Fruit fly (Drosophila melanogaster) whole organism, adult: Measurements from ENCODE around the gene CG4619.

Source experiments
- CG11617 ChIP-seq: fragments of 200-800 bp; sonication (Bioruptor generic); optimal IDR thresholded peaks from 2 replicates; lab custom pipeline; 2017; ENCODE audit warnings: mild to moderate bottlenecking, missing biosample characterization, missing genetic modification reagents, missing genetic modification characterization
- CG12768 ChIP-seq: fragments of 200-800 bp; sonication (Bioruptor generic); optimal IDR thresholded peaks from 2 replicates; lab custom pipeline; 2017; ENCODE audit warnings: missing biosample characterization, missing genetic modification characterization, mild to moderate bottlenecking, moderate library complexity, missing genetic modification reagents
- CG14711 ChIP-seq: fragments of 200-800 bp; sonication (Bioruptor generic); optimal IDR thresholded peaks from 2 replicates; lab custom pipeline; 2018; ENCODE audit warnings: missing biosample characterization, mild to moderate bottlenecking, missing genetic modification characterization, moderate library complexity
- CG1620 ChIP-seq: fragments of 200-800 bp; sonication (Bioruptor generic); optimal IDR thresholded peaks from 2 replicates; lab custom pipeline; 2016; ENCODE audit warnings: missing biosample characterization, missing genetic modification characterization
- CG33017 ChIP-seq: fragments of 200-800 bp; sonication (Bioruptor generic); optimal IDR thresholded peaks from 2 replicates; lab custom pipeline; 2018; ENCODE audit warnings: missing biosample characterization, mild to moderate bottlenecking, missing genetic modification characterization, moderate library complexity
- CG5204 ChIP-seq: fragments of 200-800 bp; sonication (Bioruptor generic); optimal IDR thresholded peaks from 2 replicates; lab custom pipeline; 2016; ENCODE audit warnings: missing biosample characterization, missing genetic modification characterization
- CG7045 ChIP-seq: fragments of 200-800 bp; sonication (Bioruptor generic); optimal IDR thresholded peaks from 2 replicates; lab custom pipeline; 2017; ENCODE audit warnings: missing biosample characterization, mild to moderate bottlenecking, missing genetic modification characterization
- CG7101 ChIP-seq: fragments of 200-800 bp; sonication (Bioruptor generic); optimal IDR thresholded peaks from 2 replicates; lab custom pipeline; 2018; ENCODE audit warnings: missing biosample characterization, mild to moderate bottlenecking, missing genetic modification characterization, moderate library complexity
- Clk ChIP-seq: fragments of 200-800 bp; sonication (Bioruptor generic); optimal IDR thresholded peaks from 2 replicates; lab custom pipeline; 2017; ENCODE audit warnings: missing biosample characterization, missing genetic modification characterization
- Crg-1 ChIP-seq: fragments of 200-800 bp; sonication (Bioruptor generic); optimal IDR thresholded peaks from 2 replicates; lab custom pipeline; 2016; ENCODE audit warnings: missing biosample characterization, missing genetic modification characterization
- Hr96 ChIP-seq: fragments of 200-800 bp; sonication (Bioruptor generic); optimal IDR thresholded peaks from 2 replicates; lab custom pipeline; 2016; ENCODE audit warnings: missing biosample characterization, missing genetic modification characterization
- Mnt ChIP-seq: fragments of 200-800 bp; sonication (Bioruptor generic); optimal IDR thresholded peaks from 2 replicates; lab custom pipeline; 2016; ENCODE audit warnings: missing biosample characterization, mild to moderate bottlenecking, missing genetic modification characterization
- bab1 ChIP-seq: fragments of 200-800 bp; sonication (Bioruptor generic); optimal IDR thresholded peaks from 3 replicates; lab custom pipeline; 2019; ENCODE audit warnings: missing biosample characterization, mild to moderate bottlenecking, missing genetic modification characterization, moderate library complexity
- cic ChIP-seq: fragments of 200-800 bp; sonication (Bioruptor generic); optimal IDR thresholded peaks from 2 replicates; lab custom pipeline; 2017; ENCODE audit warnings: missing biosample characterization, mild to moderate bottlenecking, missing genetic modification characterization, moderate library complexity
- cnc ChIP-seq, 2 experiments: fragments of >200 bp; optimal IDR thresholded peaks; 2 replicates each; lab custom pipeline; 2017
- kay ChIP-seq: fragments of 200-800 bp; sonication (Bioruptor generic); peaks from one replicate; lab custom pipeline; 2016; ENCODE audit warnings: missing biosample characterization, missing genetic modification characterization, borderline replicate concordance
- ovo ChIP-seq: fragments of 200-800 bp; sonication (Bioruptor generic); optimal IDR thresholded peaks from 2 replicates; lab custom pipeline; 2016; ENCODE audit warnings: missing biosample characterization, missing genetic modification characterization
- pad ChIP-seq: fragments of 200-800 bp; sonication (Bioruptor generic); optimal IDR thresholded peaks from 3 replicates; lab custom pipeline; 2017; ENCODE audit warnings: missing biosample characterization, missing genetic modification characterization, mild to moderate bottlenecking, moderate library complexity, missing genetic modification reagents
- tj ChIP-seq: fragments of 200-800 bp; sonication (Bioruptor generic); optimal IDR thresholded peaks from 3 replicates; lab custom pipeline; 2017; ENCODE audit warnings: missing biosample characterization, mild to moderate bottlenecking, missing genetic modification characterization, moderate library complexity
- toe ChIP-seq: fragments of 200-800 bp; sonication (Bioruptor generic); optimal IDR thresholded peaks from 2 replicates; lab custom pipeline; 2016; ENCODE audit warnings: missing biosample characterization, missing genetic modification characterization

Gene CG4619

DNA sequence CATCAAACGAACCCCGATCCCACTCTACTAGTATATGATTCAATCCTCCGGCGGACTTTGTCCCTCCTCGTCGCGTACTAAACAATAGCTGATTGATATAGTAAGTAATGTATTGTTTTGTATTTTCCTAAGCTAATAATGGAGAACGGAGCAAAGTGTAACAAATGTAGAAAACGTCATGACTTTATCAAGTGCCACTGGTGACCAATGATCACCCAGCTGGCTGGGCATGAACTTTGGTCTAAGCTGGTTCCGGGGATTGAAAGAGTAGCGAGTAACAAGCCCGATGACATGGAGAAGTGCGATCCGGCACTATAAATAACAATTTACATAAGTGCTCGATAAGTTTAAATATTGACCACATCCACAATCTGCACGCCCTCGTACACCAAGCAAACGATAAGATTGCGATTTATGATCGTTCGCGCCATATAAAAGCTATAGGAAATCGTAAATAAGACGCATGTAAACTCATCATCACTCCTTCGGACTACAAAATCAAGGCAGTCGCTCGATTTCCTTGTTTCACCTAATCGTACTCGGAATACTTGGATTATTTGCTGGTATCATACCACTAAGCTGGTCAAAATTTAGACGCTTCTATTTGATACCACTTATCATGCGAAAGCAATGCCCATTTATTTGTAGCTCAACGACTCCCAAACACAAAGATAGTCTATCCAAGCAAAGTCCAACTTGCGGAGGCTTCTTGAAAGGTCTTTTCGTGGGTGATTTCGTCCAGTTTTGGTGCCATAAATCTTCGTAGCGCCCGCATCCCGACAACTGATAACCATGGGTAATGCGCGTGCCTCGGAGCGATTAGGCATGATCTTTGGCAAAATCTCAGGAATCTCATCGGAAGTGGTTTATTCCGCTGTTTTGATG lies 10.8 kb downstream of the CG4619 start:
- TF ChIP-seq CG7045 (GFP tag; lab: Kevin White, UChicago) (peak; percentile 0), cic (peak; percentile 19), CG5204 (GFP tag; lab: Kevin White, UChicago) (no peak), CG12768 (peak; percentile 72), cnc (optimal IDR thresholded peaks at IDR 0.05; lab: Kevin White, UChicago) (no peak)

DNA sequence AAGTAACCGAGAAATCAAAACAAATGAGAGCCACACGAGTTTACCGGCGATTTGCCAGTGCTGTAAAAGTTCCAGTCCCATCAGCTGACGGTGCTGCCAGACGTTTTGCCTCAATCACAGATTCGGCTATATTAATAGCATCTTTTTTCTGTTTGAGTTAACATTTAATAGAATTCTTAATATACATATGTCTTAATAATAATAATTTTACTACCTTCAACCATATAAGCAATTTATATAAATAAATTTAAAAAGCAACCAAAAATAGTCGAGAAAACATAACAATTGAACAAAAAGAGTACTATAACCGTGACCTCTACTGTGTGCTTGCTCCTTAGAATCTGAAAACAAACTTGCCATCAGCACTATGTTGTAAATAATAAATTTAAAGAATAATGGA lies 15.5 kb downstream of the CG4619 start, which contains the start of the genes CG13126 and CG4709:
Gene CG13126 (minus strand): TSS at position 63 of the 400 bp plus-strand sequence.
Gene CG4709 (plus strand): TSS at position 207 of the 400 bp plus-strand sequence.
- TF ChIP-seq Mnt (GFP tag; lab: Kevin White, UChicago), result peak; percentile 85
- peak; percentile 89 for TF ChIP-seq CG11617 (GFP tag; lab: Kevin White, UChicago)
- TF ChIP-seq CG33017 (tag; lab: Kevin White, UChicago), result peak; percentile 89
- TF ChIP-seq cic, result peak; percentile 50
- TF ChIP-seq pad (GFP tag; lab: Kevin White, UChicago), result peak; percentile 79
- peak; percentile 92 for TF ChIP-seq bab1 (GFP tag; lab: Kevin White, UChicago)
- peak; percentile 90 for TF ChIP-seq CG12768
- TF ChIP-seq tj (GFP tag; lab: Kevin White, UChicago), result peak; percentile 61
- peak; percentile 89 for TF ChIP-seq CG7045 (GFP tag; lab: Kevin White, UChicago)
- no peak for TF ChIP-seq cnc (optimal IDR thresholded peaks at IDR 0.05; lab: Kevin White, UChicago)
- peak; percentile 17 for TF ChIP-seq Hr96 (GFP tag; lab: Kevin White, UChicago)
- peak; percentile 94 for TF ChIP-seq CG7101
- TF ChIP-seq kay (GFP tag; lab: Kevin White, UChicago), result no peak
- TF ChIP-seq ovo (GFP tag; lab: Kevin White, UChicago), result peak; percentile 38
- TF ChIP-seq Clk (GFP tag; lab: Kevin White, UChicago), result peak; percentile 61
- peak; percentile 60 for TF ChIP-seq toe
- TF ChIP-seq CG5204 (GFP tag; lab: Kevin White, UChicago), result no peak
- peak; percentile 69 for TF ChIP-seq Crg-1 (GFP tag; lab: Kevin White, UChicago)
- TF ChIP-seq CG14711, result peak; percentile 95
- no peak for TF ChIP-seq CG1620 (GFP tag; lab: Kevin White, UChicago)

DNA sequence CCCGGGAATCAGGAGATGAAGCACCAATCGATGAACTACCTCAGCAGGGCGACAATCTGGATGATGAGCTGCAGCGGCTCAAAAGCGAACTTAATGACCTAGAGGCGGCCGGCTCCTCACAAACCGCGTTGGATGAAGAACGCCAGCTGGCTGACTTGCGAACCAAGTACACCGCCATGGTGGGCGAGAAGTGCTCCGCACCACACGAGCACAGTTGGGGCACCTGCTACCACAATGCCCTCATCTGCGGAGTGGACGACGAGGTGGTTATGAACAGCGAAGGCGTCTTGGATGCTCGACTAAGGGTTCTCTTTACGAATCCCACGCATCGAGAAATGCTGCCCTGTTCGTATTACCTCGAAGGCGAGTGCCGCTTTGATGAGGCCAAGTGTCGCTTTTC lies 16.0 kb downstream of the CG4619 start:
- TF ChIP-seq CG12768 (no peak), ovo (GFP tag; lab: Kevin White, UChicago) (no peak), CG7045 (GFP tag; lab: Kevin White, UChicago) (no peak), CG5204 (GFP tag; lab: Kevin White, UChicago) (no peak), Hr96 (GFP tag; lab: Kevin White, UChicago) (no peak), CG1620 (GFP tag; lab: Kevin White, UChicago) (no peak), bab1 (GFP tag; lab: Kevin White, UChicago) (no peak), cic (no peak), pad (GFP tag; lab: Kevin White, UChicago) (no peak)

DNA sequence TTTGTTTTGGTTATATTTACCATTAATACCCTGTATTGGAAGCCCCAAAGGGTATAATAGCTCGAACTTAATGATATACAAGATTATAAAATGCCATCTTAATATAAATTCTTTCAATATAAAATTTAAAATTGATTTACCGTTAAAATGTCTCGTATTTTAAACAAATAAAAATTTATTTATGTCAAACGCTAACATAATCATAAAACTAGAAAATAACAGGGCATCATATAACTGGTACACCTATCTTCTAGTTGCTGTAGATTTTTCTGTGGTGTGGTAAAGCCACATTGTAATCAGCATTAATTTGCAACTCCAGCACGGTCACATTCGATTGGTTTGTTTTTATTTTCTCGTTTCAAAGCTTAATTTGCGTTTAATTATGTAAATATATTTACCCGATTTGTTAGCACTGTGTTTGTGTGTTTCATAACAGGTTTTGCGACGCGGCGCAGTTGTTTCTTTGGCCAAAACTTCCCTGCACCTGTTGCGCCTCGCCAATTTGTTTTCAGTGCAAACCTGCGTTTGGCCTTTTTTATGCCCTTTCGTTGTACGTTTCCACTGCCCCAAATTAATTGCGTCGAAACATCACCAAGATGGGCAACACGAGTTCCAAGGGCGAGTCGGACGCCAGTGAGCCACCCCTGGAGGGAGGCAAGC lies 18.5 kb downstream of the CG4619 start, which contains the start of the genes CG4658 and CG5846:
Gene CG4658 (plus strand): TSS at position 140 of the 660 bp plus-strand sequence.
Gene CG5846 (minus strand): TSS at position 245 of the 660 bp plus-strand sequence.
- TF ChIP-seq CG1620 (GFP tag; lab: Kevin White, UChicago), result peak; percentile 83
- peak; percentile 73 for TF ChIP-seq Crg-1 (GFP tag; lab: Kevin White, UChicago)
- TF ChIP-seq CG33017 (tag; lab: Kevin White, UChicago), result peak; percentile 93
- peak; percentile 45 for TF ChIP-seq Clk (GFP tag; lab: Kevin White, UChicago)
- TF ChIP-seq cic, result peak; percentile 51
- TF ChIP-seq Hr96 (GFP tag; lab: Kevin White, UChicago), result no peak
- TF ChIP-seq tj (GFP tag; lab: Kevin White, UChicago), result peak; percentile 68
- peak; percentile 94 for TF ChIP-seq CG14711
- TF ChIP-seq CG7101, result peak; percentile 95
- TF ChIP-seq CG5204 (GFP tag; lab: Kevin White, UChicago), result no peak
- peak; percentile 92 for TF ChIP-seq CG11617 (GFP tag; lab: Kevin White, UChicago)
- TF ChIP-seq cnc (optimal IDR thresholded peaks at IDR 0.05; lab: Kevin White, UChicago), result no peak
- peak; percentile 85 for TF ChIP-seq CG12768
- peak; percentile 96 for TF ChIP-seq bab1 (GFP tag; lab: Kevin White, UChicago)
- TF ChIP-seq CG7045 (GFP tag; lab: Kevin White, UChicago), result peak; percentile 84
- peak; percentile 74 for TF ChIP-seq Mnt (GFP tag; lab: Kevin White, UChicago)
- no peak for TF ChIP-seq toe
- peak; percentile 64 for TF ChIP-seq pad (GFP tag; lab: Kevin White, UChicago)
- TF ChIP-seq ovo (GFP tag; lab: Kevin White, UChicago), result peak; percentile 65
- TF ChIP-seq kay (GFP tag; lab: Kevin White, UChicago), result no peak

DNA sequence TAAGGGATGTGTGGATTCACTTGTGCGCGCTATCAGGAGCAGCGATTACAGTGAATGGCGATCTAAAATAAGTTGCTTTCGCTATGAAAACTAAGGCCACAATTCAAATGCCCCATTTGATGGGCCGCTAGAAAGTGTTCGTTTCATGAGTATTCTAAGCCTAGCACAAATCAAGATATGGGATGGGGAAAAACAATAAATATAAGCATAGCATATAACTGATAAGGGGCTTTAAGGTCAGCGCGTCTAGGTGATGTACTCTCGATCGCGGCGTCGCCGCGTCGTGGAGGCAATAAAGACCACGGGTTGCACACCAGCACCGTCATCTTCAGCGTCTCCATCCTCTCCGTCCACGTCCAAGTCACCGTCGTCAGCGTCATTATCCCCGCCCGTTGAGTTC lies 22.1 kb downstream of the CG4619 start:
- TF ChIP-seq Clk (GFP tag; lab: Kevin White, UChicago) (no peak), CG7101 (no peak), Mnt (GFP tag; lab: Kevin White, UChicago) (no peak)
